Worm (Caenorhabditis elegans) whole organism, early embryonic: ENCODE measurements around the gene K11H3.5.

ENCODE experiments used
- B0310.2 ChIP-seq: sonication (generic microtip); optimal IDR thresholded peaks from 2 replicates; lab custom pipeline; 2016; ENCODE audit warnings: mild to moderate bottlenecking, missing genetic modification characterization, missing compliant biosample characterization
- ama-1 ChIP-seq: fragments of 150-350 bp; optimal IDR thresholded peaks from 2 replicates; lab custom pipeline; 2014
- flt-1 ChIP-seq: fragments of 200-800 bp; sonication (Bioruptor generic); IDR thresholded peaks from 2 replicates; pipeline ENCODE4 v1.3.6; 2022; ENCODE audit warnings: missing genetic modification characterization, missing compliant biosample characterization
- hmg-4 ChIP-seq: fragments of 200-800 bp; sonication (Bioruptor generic); optimal IDR thresholded peaks from 2 replicates; lab custom pipeline; 2018; ENCODE audit warnings: mild to moderate bottlenecking, missing genetic modification characterization, missing compliant biosample characterization
- hnd-1 ChIP-seq: sonication (generic microtip); optimal IDR thresholded peaks from 2 replicates; lab custom pipeline; 2016; ENCODE audit warnings: missing genetic modification characterization, missing compliant biosample characterization
- sea-1 ChIP-seq: fragments of 200-800 bp; sonication (Bioruptor generic); conservative IDR thresholded peaks from 2 replicates; pipeline ENCODE4 v1.3.6; 2022; ENCODE audit warnings: missing genetic modification characterization, missing compliant biosample characterization
- tbx-11 ChIP-seq: fragments of 200-800 bp; sonication (Bioruptor generic); IDR thresholded peaks from 2 replicates; pipeline ENCODE4 v1.3.6; 2022; ENCODE audit warnings: missing genetic modification characterization, missing compliant biosample characterization
- tra-4 ChIP-seq: sonication (generic microtip); optimal IDR thresholded peaks from 2 replicates; lab custom pipeline; 2017; ENCODE audit warnings: missing genetic modification characterization, missing compliant biosample characterization

DNA sequence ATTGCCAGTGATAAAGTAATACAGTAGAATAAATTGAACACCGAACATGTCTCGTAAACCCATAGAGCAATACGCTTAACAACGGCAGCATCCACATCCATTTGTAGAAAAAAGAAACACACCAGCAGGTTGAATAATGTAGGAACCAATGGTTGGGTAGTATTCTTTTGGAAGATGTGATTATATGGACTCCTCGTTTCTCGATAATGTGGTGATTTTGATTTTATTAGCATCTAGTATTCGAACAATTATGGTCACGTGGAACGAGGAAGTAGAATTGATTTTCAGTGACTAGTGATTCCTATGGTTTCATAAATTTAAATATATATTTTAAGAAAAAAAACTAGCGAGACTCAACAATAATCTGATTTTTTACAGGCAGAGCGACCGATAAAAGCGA, 47.1 kb upstream of the K11H3.5 start, which contains the start of gene srxa-10:
- TF ChIP-seq hnd-1 (tag; lab: Kevin White, UChicago) (no peak), flt-1 (GFP tag; lab: Robert Waterston, UW) (no peak), tra-4 (tag; lab: Kevin White, UChicago) (no peak), B0310.2 (tag; lab: Kevin White, UChicago) (no peak), ama-1 (lab: Kevin White, UChicago) (no peak), sea-1 (GFP tag; lab: Robert Waterston, UW) (no peak), hmg-4 (GFP tag; lab: Kevin White, UChicago) (no peak), tbx-11 (GFP tag; lab: Robert Waterston, UW) (no peak)
